Worm (Caenorhabditis elegans) whole organism, late embryonic: ENCODE measurements around the gene T25C12.3.

Experiments used
- ama-1 ChIP-seq: fragments of 150-350 bp; optimal IDR thresholded peaks from 2 replicates; lab custom pipeline; 2014
- ceh-2 ChIP-seq: sonication (generic microtip); optimal IDR thresholded peaks from 2 replicates; lab custom pipeline; 2016; ENCODE audit warnings: missing genotype, missing genetic modification characterization, missing compliant biosample characterization
- dve-1 ChIP-seq: sonication (generic microtip); optimal IDR thresholded peaks from 2 replicates; lab custom pipeline; 2017; ENCODE audit warnings: antibody characterized with exemption, mild to moderate bottlenecking, missing genetic modification characterization, missing compliant biosample characterization
- elt-2 ChIP-seq: sonication (generic microtip); optimal IDR thresholded peaks from 2 replicates; lab custom pipeline; 2016; ENCODE audit warnings: missing genetic modification reagents, missing genetic modification characterization, missing compliant biosample characterization
- hlh-8 ChIP-seq: sonication (generic microtip); optimal IDR thresholded peaks from 2 replicates; lab custom pipeline; 2016; ENCODE audit warnings: missing genotype, missing genetic modification characterization, missing compliant biosample characterization
- lim-6 ChIP-seq: sonication (generic microtip); optimal IDR thresholded peaks from 2 replicates; lab custom pipeline; 2016; ENCODE audit warnings: missing genetic modification characterization, missing compliant biosample characterization
- lin-11 ChIP-seq: fragments of 200-800 bp; sonication (Bioruptor generic); optimal IDR thresholded peaks from 2 replicates; lab custom pipeline; 2018; ENCODE audit warnings: mild to moderate bottlenecking, missing genetic modification characterization, missing compliant biosample characterization
- pha-4 ChIP-seq: fragments of 150-350 bp; optimal IDR thresholded peaks from 2 replicates; lab custom pipeline; 2018; ENCODE audit warnings: missing biosample characterization, missing genetic modification reagents, missing genetic modification characterization
- pqm-1 ChIP-seq: sonication (generic microtip); optimal IDR thresholded peaks from 2 replicates; lab custom pipeline; 2016; ENCODE audit warnings: missing genetic modification characterization, missing compliant biosample characterization
- sdc-2 ChIP-seq: sonication (generic microtip); optimal IDR thresholded peaks from 2 replicates; lab custom pipeline; 2016; ENCODE audit warnings: missing genotype, missing genetic modification characterization, missing compliant biosample characterization
- tbx-2 ChIP-seq: sonication (generic microtip); optimal IDR thresholded peaks from 2 replicates; lab custom pipeline; 2016; ENCODE audit warnings: missing genetic modification characterization, missing compliant biosample characterization
- unc-3 ChIP-seq, 2 experiments: fragments of 200-800 bp in 1 of 2; sonication (Bioruptor generic) in 1 of 2; sonication (generic microtip) in 1 of 2; conservative IDR thresholded peaks in 1 of 2; optimal IDR thresholded peaks in 1 of 2; 2 replicates each; pipeline versions ENCODE4 v1.3.6 to Lab custom; 2016 to 2022; ENCODE audit warnings: missing compliant biosample characterization in 2 of 2, missing genetic modification characterization in 2 of 2, missing genetic modification reagents in 1 of 2
- unc-42 ChIP-seq: sonication (generic microtip); optimal IDR thresholded peaks from 2 replicates; lab custom pipeline; 2016; ENCODE audit warnings: missing genotype, missing genetic modification characterization, missing compliant biosample characterization
- unc-86 ChIP-seq: sonication (generic microtip); optimal IDR thresholded peaks from 2 replicates; lab custom pipeline; 2016; ENCODE audit warnings: missing genetic modification characterization, missing compliant biosample characterization

ce11 chrX:11450261-11450660 lies 49.5 kb downstream of the T25C12.3 start:
- TF ChIP-seq hlh-8 (tag; lab: Kevin White, UChicago) (no peak), unc-86 (tag; lab: Kevin White, UChicago) (no peak), unc-42 (tag; lab: Kevin White, UChicago) (no peak), pqm-1 (no peak), sdc-2 (no peak), tbx-2 (tag; lab: Kevin White, UChicago) (no peak), ceh-2 (tag; lab: Kevin White, UChicago) (no peak), lin-11 (tag; lab: Kevin White, UChicago) (no peak), unc-3 (GFP tag; conservative IDR thresholded peaks at IDR 0.05; lab: Robert Waterston, UW) (no peak), unc-3 (tag; optimal IDR thresholded peaks at IDR 0.05; lab: Kevin White, UChicago) (no peak), dve-1 (tag; lab: Kevin White, UChicago) (no peak), ama-1 (lab: Kevin White, UChicago) (no peak), elt-2 (tag; lab: Kevin White, UChicago) (no peak), lim-6 (tag; lab: Kevin White, UChicago) (no peak), pha-4 (tag; lab: Kevin White, UChicago) (no peak)
